Worm (Caenorhabditis elegans): Measurements from ENCODE around the gene ZK892.4.

ZK892.4 gene

DNA sequence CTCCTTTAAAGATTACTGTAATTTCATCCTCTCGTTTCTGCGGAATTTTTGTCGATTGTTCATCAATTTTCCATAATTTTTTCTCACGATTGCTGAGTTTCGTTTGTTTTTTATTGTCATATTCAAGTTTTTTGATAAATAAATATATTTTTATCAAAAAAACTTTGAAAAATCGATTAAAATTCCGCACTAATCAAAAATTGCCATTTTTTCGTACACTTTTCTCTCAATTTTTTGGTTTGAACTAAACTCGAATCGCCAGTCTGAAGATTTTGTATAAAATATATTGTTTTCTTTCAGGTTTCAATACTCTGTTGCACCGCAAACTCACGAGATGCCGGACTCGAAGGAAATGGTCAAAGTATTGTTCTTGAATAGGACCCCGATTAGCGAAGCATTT lies 34.5 kb downstream of the ZK892.4 start, which contains the start of gene ogr-2:
Gene ogr-2, plus strand, starts transcription at position 301 of the 400 bp plus-strand sequence.
- TF ChIP-seq isw-1 (GFP tag; IDR thresholded peaks at IDR 0.05) (no peak), fos-1 (tag; optimal IDR thresholded peaks at IDR 0.05) (no peak), ceh-8 (GFP tag; optimal IDR thresholded peaks at IDR 0.05) (no peak), grh-1 (GFP tag; IDR thresholded peaks at IDR 0.05) (no peak), hpl-2 (GFP tag; optimal IDR thresholded peaks at IDR 0.05) (no peak), F16B12.6 (tag; optimal IDR thresholded peaks at IDR 0.05) (no peak), nhr-20 (tag; optimal IDR thresholded peaks at IDR 0.05) (no peak), snu-23 (GFP tag; optimal IDR thresholded peaks at IDR 0.05) (no peak), mdl-1 (tag; optimal IDR thresholded peaks at IDR 0.05) (no peak), nhr-28 (tag; optimal IDR thresholded peaks at IDR 0.05) (no peak), C34B4.2 (tag; optimal IDR thresholded peaks at IDR 0.05) (no peak), ceh-90 (tag; optimal IDR thresholded peaks at IDR 0.05) (no peak)

DNA sequence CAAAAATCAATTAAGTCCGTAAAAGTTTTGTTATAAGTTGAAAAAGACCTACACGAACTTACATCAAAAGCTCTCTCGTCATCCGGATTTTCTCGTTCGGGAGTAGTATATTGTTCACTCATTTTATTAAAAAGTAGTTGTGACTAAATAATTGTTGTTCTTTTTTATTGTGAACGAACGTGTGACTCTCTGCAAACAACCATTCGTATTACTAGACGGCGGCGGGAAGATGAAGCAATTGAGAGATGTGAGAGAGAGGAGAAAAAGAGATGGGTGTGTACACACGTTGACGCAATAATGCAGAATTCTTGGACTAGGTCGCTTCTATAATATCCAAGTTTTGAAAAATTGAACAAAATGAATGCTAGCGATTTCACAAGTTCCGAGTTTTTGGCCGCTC lies 38.6 kb downstream of the ZK892.4 start, which contains the start of the genes F52H3.11 and bath-38:
Gene F52H3.11, minus strand, starts transcription at position 203 of the 400 bp plus-strand sequence.
Gene bath-38, minus strand, starts transcription at position 310 of the 400 bp plus-strand sequence.
- TF ChIP-seq nhr-12 (tag; optimal IDR thresholded peaks at IDR 0.05) (no peak), xbp-1 (tag; optimal IDR thresholded peaks at IDR 0.05) (peak; percentile 32), grh-1 (GFP tag; IDR thresholded peaks at IDR 0.05) (no peak), zip-4 (GFP tag; optimal IDR thresholded peaks at IDR 0.05) (no peak), dpl-1 (GFP tag; optimal IDR thresholded peaks at IDR 0.05) (peak; percentile 15 to 62 (median 53)), ztf-4 (tag; optimal IDR thresholded peaks at IDR 0.05) (peak; percentile 30), efl-1 (optimal IDR thresholded peaks at IDR 0.05) (peak; percentile 54 to 56), efl-1 (GFP tag; optimal IDR thresholded peaks at IDR 0.05 in 1 of 2) (peak; percentile 54 to 90), ces-1 (GFP tag; optimal IDR thresholded peaks at IDR 0.05) (no peak), fkh-10 (GFP tag; optimal IDR thresholded peaks at IDR 0.05) (no peak), unc-130 (tag; optimal IDR thresholded peaks at IDR 0.05) (peak; percentile 47), F16B12.6 (tag; optimal IDR thresholded peaks at IDR 0.05) (peak; percentile 81), snu-23 (GFP tag; optimal IDR thresholded peaks at IDR 0.05) (peak; percentile 54), ama-1 (optimal IDR thresholded peaks at IDR 0.05) (peak; percentile 5), swsn-7 (tag; optimal IDR thresholded peaks at IDR 0.05) (peak; percentile 36), nhr-47 (tag; optimal IDR thresholded peaks at IDR 0.05) (peak; percentile 11), mef-2 (tag; optimal IDR thresholded peaks at IDR 0.05) (no peak), skn-1 (tag; optimal IDR thresholded peaks at IDR 0.05) (peak; percentile 37), nhr-71 (tag; optimal IDR thresholded peaks at IDR 0.05) (peak; percentile 27), blmp-1 (tag; optimal IDR thresholded peaks at IDR 0.05) (peak; percentile 56), tbx-2 (tag; optimal IDR thresholded peaks at IDR 0.05) (peak; percentile 39), nhr-28 (tag; optimal IDR thresholded peaks at IDR 0.05) (no peak), lin-39 (tag; optimal IDR thresholded peaks at IDR 0.05) (no peak), nhr-85 (tag) (peak; percentile 69), rnt-1 (tag; optimal IDR thresholded peaks at IDR 0.05) (peak; percentile 37), C16A3.4 (tag; optimal IDR thresholded peaks at IDR 0.05) (peak; percentile 59), nhr-20 (tag; optimal IDR thresholded peaks at IDR 0.05) (peak; percentile 51), mep-1 (tag; optimal IDR thresholded peaks at IDR 0.05) (peak; percentile 57), fos-1 (tag; optimal IDR thresholded peaks at IDR 0.05) (no peak), egl-13 (tag; optimal IDR thresholded peaks at IDR 0.05) (no peak), sup-37 (GFP tag; optimal IDR thresholded peaks at IDR 0.05) (no peak), lin-14 (GFP tag; optimal IDR thresholded peaks at IDR 0.05) (peak; percentile 64), lin-35 (GFP tag; optimal IDR thresholded peaks at IDR 0.05) (peak; percentile 24 to 51), elt-3 (tag; optimal IDR thresholded peaks at IDR 0.05) (peak in 1 of 6 experiments; percentile 37), ceh-82 (tag; optimal IDR thresholded peaks at IDR 0.05) (peak in 1 of 3 experiments; percentile 25), lsy-2 (tag; optimal IDR thresholded peaks at IDR 0.05) (peak; percentile 21 to 60)
